Worm (Caenorhabditis elegans): ENCODE data around the gene C13A10.1.

The C13A10.1 gene

ce11 chrII:1315245-1315644, 40.2 kb downstream of the C13A10.1 start:
- TF ChIP-seq lin-14 (GFP tag; optimal IDR thresholded peaks at IDR 0.05) (peak; percentile 50), nhr-19 (GFP tag; conservative IDR thresholded peaks at IDR 0.05) (no peak), snu-23 (GFP tag; optimal IDR thresholded peaks at IDR 0.05) (peak; percentile 7), nhr-77 (tag; optimal IDR thresholded peaks at IDR 0.05) (no peak), hlh-4 (tag; optimal IDR thresholded peaks at IDR 0.05) (no peak), sptf-1 (tag; optimal IDR thresholded peaks at IDR 0.05) (no peak), nhr-85 (tag) (peak; percentile 64), nhr-71 (tag; optimal IDR thresholded peaks at IDR 0.05) (peak; percentile 23), ama-1 (optimal IDR thresholded peaks at IDR 0.05) (no peak), jun-1 (tag; optimal IDR thresholded peaks at IDR 0.05) (no peak), lin-35 (GFP tag; optimal IDR thresholded peaks at IDR 0.05) (peak; percentile 12 to 44), dpl-1 (GFP tag; optimal IDR thresholded peaks at IDR 0.05) (peak in 2 of 3 experiments; percentile 25 to 28), efl-1 (optimal IDR thresholded peaks at IDR 0.05) (no peak), efl-1 (GFP tag; optimal IDR thresholded peaks at IDR 0.05 in 1 of 2) (peak in 1 of 2 experiments; percentile 30), C16A3.4 (tag; optimal IDR thresholded peaks at IDR 0.05) (no peak), lsy-2 (tag; optimal IDR thresholded peaks at IDR 0.05) (no peak), xbp-1 (tag; optimal IDR thresholded peaks at IDR 0.05) (no peak), lin-13 (GFP tag; optimal IDR thresholded peaks at IDR 0.05) (no peak), rnt-1 (tag; optimal IDR thresholded peaks at IDR 0.05) (no peak), mab-9 (GFP tag; IDR thresholded peaks at IDR 0.05) (no peak), nhr-11 (tag; optimal IDR thresholded peaks at IDR 0.05) (no peak), unc-130 (tag; optimal IDR thresholded peaks at IDR 0.05) (no peak), F16B12.6 (tag; optimal IDR thresholded peaks at IDR 0.05) (no peak), sup-37 (GFP tag; optimal IDR thresholded peaks at IDR 0.05) (no peak), blmp-1 (tag; optimal IDR thresholded peaks at IDR 0.05) (peak; percentile 91), zip-4 (GFP tag; optimal IDR thresholded peaks at IDR 0.05) (no peak), nhr-20 (tag; optimal IDR thresholded peaks at IDR 0.05) (peak; percentile 47), irx-1 (tag; optimal IDR thresholded peaks at IDR 0.05) (no peak), ztf-11 (tag; optimal IDR thresholded peaks at IDR 0.05) (no peak), snpc-4 (tag; optimal IDR thresholded peaks at IDR 0.05) (no peak), nhr-28 (tag; optimal IDR thresholded peaks at IDR 0.05) (no peak), swsn-7 (tag; optimal IDR thresholded peaks at IDR 0.05) (no peak), elt-3 (tag; optimal IDR thresholded peaks at IDR 0.05) (peak in 3 of 6 experiments; percentile 7 to 65 (median 17)), mef-2 (tag; optimal IDR thresholded peaks at IDR 0.05) (no peak), zag-1 (tag; optimal IDR thresholded peaks at IDR 0.05) (no peak), ceh-8 (GFP tag; optimal IDR thresholded peaks at IDR 0.05) (no peak), nhr-84 (tag; optimal IDR thresholded peaks at IDR 0.05) (no peak), efl-3 (GFP tag; optimal IDR thresholded peaks at IDR 0.05) (no peak), elt-2 (tag; optimal IDR thresholded peaks at IDR 0.05) (no peak), ztf-4 (tag; optimal IDR thresholded peaks at IDR 0.05) (no peak), C04F5.9 (tag; optimal IDR thresholded peaks at IDR 0.05) (no peak), nhr-90 (tag; optimal IDR thresholded peaks at IDR 0.05; ENCODE audit: poor library complexity) (no peak), aly-2 (tag; optimal IDR thresholded peaks at IDR 0.05) (no peak), isw-1 (GFP tag; IDR thresholded peaks at IDR 0.05) (no peak), grh-1 (GFP tag; IDR thresholded peaks at IDR 0.05) (no peak), fkh-10 (GFP tag; optimal IDR thresholded peaks at IDR 0.05) (peak; percentile 15), mdl-1 (tag; optimal IDR thresholded peaks at IDR 0.05) (no peak), fos-1 (tag; optimal IDR thresholded peaks at IDR 0.05) (no peak)

All from whole organism, L1 larva.